Worm (Caenorhabditis elegans): ENCODE results near the gene srh-67.

The srh-67 gene

DNA sequence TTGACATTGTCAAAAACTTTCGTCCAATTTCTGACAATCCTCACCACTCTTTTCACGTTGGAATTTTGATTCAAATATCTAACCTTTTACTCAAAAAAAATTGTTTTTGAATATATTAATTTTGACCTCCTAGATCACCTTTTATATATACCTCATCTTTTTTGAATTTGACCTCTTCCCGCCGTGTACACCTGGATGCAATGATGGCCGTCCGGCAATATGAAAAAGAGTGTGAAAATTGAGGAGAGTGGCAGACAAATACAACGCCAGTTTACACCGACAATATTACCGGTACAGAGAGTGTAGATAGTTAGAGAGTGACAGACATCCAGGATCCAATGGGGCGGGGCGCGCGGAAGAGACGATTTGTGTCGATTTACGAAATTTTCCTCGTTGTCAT is 10.9 kb downstream of the srh-67 start, which contains the start of gene ceh-99:
Gene ceh-99, plus strand, starts transcription at position 366 of the 400 bp plus-strand sequence.
- TF ChIP-seq lin-11 (tag; optimal IDR thresholded peaks at IDR 0.05), result no peak
- no peak for TF ChIP-seq unc-3 (GFP tag; conservative IDR thresholded peaks at IDR 0.05)
- TF ChIP-seq unc-3 (tag; optimal IDR thresholded peaks at IDR 0.05), result no peak
- TF ChIP-seq pros-1 (tag; optimal IDR thresholded peaks at IDR 0.05), result no peak
- no peak for TF ChIP-seq pha-4 (tag; optimal IDR thresholded peaks at IDR 0.05)
- no peak for TF ChIP-seq nhr-11 (tag; optimal IDR thresholded peaks at IDR 0.05)
- TF ChIP-seq K02D7.2 (tag; optimal IDR thresholded peaks at IDR 0.05), result no peak
- TF ChIP-seq ztf-16 (tag; optimal IDR thresholded peaks at IDR 0.05), result no peak
- TF ChIP-seq ahr-1 (tag; optimal IDR thresholded peaks at IDR 0.05), result no peak
- no peak for TF ChIP-seq ceh-31 (tag; optimal IDR thresholded peaks at IDR 0.05)
- no peak for TF ChIP-seq unc-55 (GFP tag; optimal IDR thresholded peaks at IDR 0.05)
- TF ChIP-seq ceh-18 (tag; optimal IDR thresholded peaks at IDR 0.05), result no peak
- TF ChIP-seq dmd-4 (tag; optimal IDR thresholded peaks at IDR 0.05; ENCODE audit: borderline replicate concordance), result no peak

DNA sequence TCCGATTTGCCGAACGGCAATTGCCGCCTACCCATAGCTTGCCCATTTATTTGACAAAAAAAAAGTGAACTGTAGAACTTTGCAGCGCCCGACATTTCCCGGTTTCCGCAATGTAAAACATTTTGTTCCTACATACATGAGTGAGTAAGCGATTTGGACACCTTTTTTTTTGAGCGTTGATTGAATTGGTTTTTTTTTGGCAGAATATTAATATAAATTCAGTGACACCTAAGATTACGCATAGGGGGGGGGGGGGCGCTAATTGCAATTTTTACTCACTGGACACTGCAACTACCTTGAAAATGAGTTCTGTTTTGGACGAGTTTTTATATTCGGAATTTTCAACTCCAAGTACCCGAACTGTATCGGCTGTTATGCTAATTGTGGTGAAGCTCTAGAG is 16.8 kb downstream of the srh-67 start, which contains the start of gene srx-118:
Gene srx-118, plus strand, starts transcription at position 301 of the 400 bp plus-strand sequence.
- TF ChIP-seq C08G9.2 (tag; optimal IDR thresholded peaks at IDR 0.05) (no peak), hlh-30 (tag; optimal IDR thresholded peaks at IDR 0.05; ENCODE audit: insufficient read depth) (no peak), odd-2 (tag; optimal IDR thresholded peaks at IDR 0.05) (no peak), ceh-30 (tag; optimal IDR thresholded peaks at IDR 0.05) (no peak), Y22D7AL.16 (tag; optimal IDR thresholded peaks at IDR 0.05) (no peak), mec-3 (tag; optimal IDR thresholded peaks at IDR 0.05; ENCODE audit: borderline replicate concordance) (no peak), nhr-11 (tag; optimal IDR thresholded peaks at IDR 0.05) (no peak), eyg-1 (tag; optimal IDR thresholded peaks at IDR 0.05) (no peak)

DNA sequence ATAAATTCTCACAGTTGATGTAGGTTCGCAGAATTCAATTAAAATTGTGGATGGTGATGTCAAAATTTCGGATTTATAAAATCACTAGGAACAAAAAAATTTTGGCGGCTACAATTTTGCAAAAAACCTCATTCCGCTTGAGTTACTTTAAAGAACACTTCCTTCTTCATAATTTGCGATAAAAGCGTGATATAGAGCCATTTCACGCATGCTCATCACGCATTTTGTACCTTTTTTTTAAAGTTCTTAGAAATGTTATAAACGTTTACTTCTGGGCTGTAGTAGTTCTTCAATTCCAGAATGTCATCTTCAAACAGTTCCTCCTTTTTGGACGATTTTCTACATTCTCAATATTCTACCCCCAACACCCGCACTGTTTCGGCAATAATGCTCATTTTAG is 19.2 kb downstream of the srh-67 start, which contains the start of gene srx-119:
Gene srx-119, plus strand, starts transcription at position 301 of the 400 bp plus-strand sequence.
- TF ChIP-seq unc-42 (tag; optimal IDR thresholded peaks at IDR 0.05) (no peak), F13H6.1 (tag; optimal IDR thresholded peaks at IDR 0.05) (no peak), unc-86 (tag; optimal IDR thresholded peaks at IDR 0.05) (no peak), ceh-31 (tag; optimal IDR thresholded peaks at IDR 0.05) (no peak), fax-1 (tag; optimal IDR thresholded peaks at IDR 0.05) (no peak), fkh-6 (tag; optimal IDR thresholded peaks at IDR 0.05) (no peak), ttx-3 (tag; optimal IDR thresholded peaks at IDR 0.05) (no peak), Y22D7AL.16 (tag; optimal IDR thresholded peaks at IDR 0.05) (no peak), pax-1 (tag; optimal IDR thresholded peaks at IDR 0.05) (no peak), ceh-34 (tag; optimal IDR thresholded peaks at IDR 0.05) (no peak), elt-2 (tag; optimal IDR thresholded peaks at IDR 0.05) (no peak), mec-3 (tag; optimal IDR thresholded peaks at IDR 0.05; ENCODE audit: borderline replicate concordance) (no peak), ceh-45 (GFP tag; IDR thresholded peaks at IDR 0.05) (no peak), ceh-9 (tag; optimal IDR thresholded peaks at IDR 0.05) (no peak)

DNA sequence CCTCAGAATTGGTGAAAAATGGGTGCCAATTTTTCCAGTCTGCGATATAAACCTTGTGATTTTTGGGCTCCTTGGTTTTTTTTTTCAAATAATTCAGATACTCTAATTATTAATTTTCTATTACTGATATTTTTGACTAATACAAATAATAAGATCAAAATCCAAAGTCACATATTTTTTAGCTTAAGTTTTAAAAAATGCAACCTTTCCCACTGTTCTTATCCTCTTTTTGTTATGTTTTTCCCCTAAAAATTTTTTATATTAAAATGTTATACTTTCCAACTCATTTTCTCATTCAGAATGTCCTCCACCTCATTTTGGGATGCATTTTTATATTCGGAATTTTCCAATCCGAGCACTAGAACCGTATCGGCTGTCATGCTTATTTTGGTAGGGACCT is 22.2 kb downstream of the srh-67 start, which contains the start of gene srx-120:
Gene srx-120, plus strand, starts transcription at position 301 of the 400 bp plus-strand sequence.
- TF ChIP-seq pha-2 (tag; optimal IDR thresholded peaks at IDR 0.05), result no peak
- TF ChIP-seq unc-3 (GFP tag; conservative IDR thresholded peaks at IDR 0.05), result no peak
- no peak for TF ChIP-seq unc-3 (tag; optimal IDR thresholded peaks at IDR 0.05)
- TF ChIP-seq elt-2 (tag; optimal IDR thresholded peaks at IDR 0.05), result no peak
- TF ChIP-seq nhr-232 (tag; optimal IDR thresholded peaks at IDR 0.05), result no peak
- TF ChIP-seq dmd-4 (tag; optimal IDR thresholded peaks at IDR 0.05; ENCODE audit: borderline replicate concordance), result no peak
- no peak for TF ChIP-seq ztf-16 (tag; optimal IDR thresholded peaks at IDR 0.05)
- no peak for TF ChIP-seq ceh-6 (GFP tag; optimal IDR thresholded peaks at IDR 0.05)
- TF ChIP-seq Y22D7AL.16 (tag; optimal IDR thresholded peaks at IDR 0.05), result no peak
- no peak for TF ChIP-seq fkh-10 (GFP tag; optimal IDR thresholded peaks at IDR 0.05)
- no peak for TF ChIP-seq K02D7.2 (tag; optimal IDR thresholded peaks at IDR 0.05)

All from whole organism, late embryonic.